Fruit fly (Drosophila melanogaster) whole organism, embryonic: ENCODE data around the gene CG31870.

Source experiments
- ATbp ChIP-seq: fragments of 200-800 bp; sonication (Bioruptor generic); optimal IDR thresholded peaks from 2 replicates; lab custom pipeline; 2017; ENCODE audit warnings: missing biosample characterization, mild to moderate bottlenecking, missing genetic modification characterization, missing genetic modification reagents
- Atf6 ChIP-seq: fragments of 200-800 bp; sonication (Bioruptor generic); IDR thresholded peaks from 2 replicates; pipeline ENCODE4 v1.3.6; 2022; ENCODE audit warnings: missing biosample characterization, missing genetic modification characterization
- CG11398 ChIP-seq: fragments of 200-800 bp; sonication (Bioruptor generic); optimal IDR thresholded peaks from 2 replicates; lab custom pipeline; 2016; ENCODE audit warnings: missing biosample characterization, missing genetic modification characterization
- CG11504 ChIP-seq: fragments of 200-800 bp; sonication (Bioruptor generic); optimal IDR thresholded peaks from 3 replicates; lab custom pipeline; 2019; ENCODE audit warnings: missing biosample characterization, mild to moderate bottlenecking, missing genetic modification characterization, moderate library complexity
- CG13624 ChIP-seq: fragments of 200-800 bp; sonication (Bioruptor generic); optimal IDR thresholded peaks from 2 replicates; lab custom pipeline; 2016; ENCODE audit warnings: missing biosample characterization, missing genetic modification characterization
- CG14050 ChIP-seq: fragments of 200-800 bp; sonication (Bioruptor generic); IDR thresholded peaks from 3 replicates; pipeline ENCODE4 v1.3.6; 2022; ENCODE audit warnings: missing biosample characterization, missing genetic modification characterization
- CG14667 ChIP-seq: fragments of 200-800 bp; sonication (Bioruptor generic); IDR thresholded peaks from 2 replicates; pipeline ENCODE4 v1.3.6; 2022; ENCODE audit warnings: missing biosample characterization, missing genetic modification characterization
- CG16813 ChIP-seq: fragments of 200-800 bp; sonication (Bioruptor generic); IDR thresholded peaks from 3 replicates; pipeline ENCODE4 v1.3.6; 2022; ENCODE audit warnings: missing biosample characterization, missing genetic modification characterization; ENCODE audit not compliant: partially characterized antibody
- CG2129 ChIP-seq: fragments of 200-800 bp; sonication (Bioruptor generic); IDR thresholded peaks from 2 replicates; pipeline ENCODE4 v1.3.6; 2022; ENCODE audit warnings: missing biosample characterization, missing genetic modification characterization; ENCODE audit not compliant: partially characterized antibody
- CG33557 ChIP-seq: fragments of 200-800 bp; sonication (Bioruptor generic); optimal IDR thresholded peaks from 2 replicates; lab custom pipeline; 2019; ENCODE audit warnings: missing biosample characterization, mild to moderate bottlenecking, missing genetic modification characterization, moderate library complexity
- CG43689 ChIP-seq: fragments of 200-800 bp; sonication (Bioruptor generic); IDR thresholded peaks from 2 replicates; pipeline ENCODE4 v1.3.6; 2022; ENCODE audit warnings: missing biosample characterization, missing genetic modification characterization
- CG4707 ChIP-seq: fragments of 200-800 bp; sonication (Bioruptor generic); optimal IDR thresholded peaks from 2 replicates; lab custom pipeline; 2018; ENCODE audit warnings: missing biosample characterization, mild to moderate bottlenecking, missing genetic modification characterization, moderate library complexity
- CG5245 ChIP-seq: fragments of 200-800 bp; sonication (Bioruptor generic); optimal IDR thresholded peaks from 3 replicates; lab custom pipeline; 2016; ENCODE audit warnings: missing biosample characterization, missing genetic modification characterization
- CG6813 ChIP-seq: fragments of 200-800 bp; sonication (Bioruptor generic); optimal IDR thresholded peaks from 2 replicates; lab custom pipeline; 2017; ENCODE audit warnings: missing biosample characterization, missing genetic modification characterization, mild to moderate bottlenecking, moderate library complexity, missing genetic modification reagents
- CG9215 ChIP-seq: fragments of 200-800 bp; sonication (Bioruptor generic); IDR thresholded peaks from 2 replicates; pipeline ENCODE4 v1.3.6; 2022; ENCODE audit warnings: missing biosample characterization, missing genetic modification characterization
- Dbx ChIP-seq: fragments of 200-800 bp; sonication (Bioruptor generic); IDR thresholded peaks from 3 replicates; pipeline ENCODE4 v1.3.6; 2022; ENCODE audit warnings: missing biosample characterization, missing genetic modification characterization
- Dll ChIP-seq: fragments of 200-800 bp; sonication (Bioruptor generic); IDR thresholded peaks from 4 replicates; pipeline ENCODE4 v1.3.6; 2022; ENCODE audit warnings: missing biosample characterization, missing genetic modification characterization; ENCODE audit not compliant: partially characterized antibody
- Dp ChIP-seq: fragments of 200-800 bp; sonication (Bioruptor generic); optimal IDR thresholded peaks from 2 replicates; lab custom pipeline; 2018; ENCODE audit warnings: missing biosample characterization, mild to moderate bottlenecking, missing genetic modification characterization, moderate library complexity
- Fer2 ChIP-seq: fragments of 200-800 bp; sonication (Bioruptor generic); optimal IDR thresholded peaks from 2 replicates; lab custom pipeline; 2018; ENCODE audit warnings: missing biosample characterization, mild to moderate bottlenecking, missing genetic modification characterization, moderate library complexity
- Jarid2 ChIP-seq: fragments of 200-800 bp; sonication (Bioruptor generic); optimal IDR thresholded peaks from 3 replicates; lab custom pipeline; 2017; ENCODE audit warnings: mild to moderate bottlenecking, missing biosample characterization, missing genetic modification reagents, missing genetic modification characterization
- Lim3 ChIP-seq: fragments of 200-800 bp; sonication (Bioruptor generic); IDR thresholded peaks from 2 replicates; pipeline ENCODE4 v1.3.6; 2022; ENCODE audit warnings: missing biosample characterization, missing genetic modification characterization
- Med ChIP-seq: fragments of 200-800 bp; sonication (Bioruptor generic); peaks from one replicate; lab custom pipeline; 2016; ENCODE audit warnings: missing biosample characterization, missing genetic modification characterization, mild to moderate bottlenecking, inconsistent platforms, moderate library complexity
- Mes4 ChIP-seq: fragments of 200-800 bp; sonication (Bioruptor generic); optimal IDR thresholded peaks from 2 replicates; lab custom pipeline; 2016; ENCODE audit warnings: missing biosample characterization, missing genetic modification characterization
- NK7.1 ChIP-seq: fragments of 200-800 bp; sonication (Bioruptor generic); optimal IDR thresholded peaks from 3 replicates; lab custom pipeline; 2016; ENCODE audit warnings: missing biosample characterization, missing genetic modification characterization
- Oaz ChIP-seq: fragments of 200-800 bp; sonication (Bioruptor generic); IDR thresholded peaks from 2 replicates; pipeline ENCODE4 v1.3.6; 2022; ENCODE audit warnings: missing biosample characterization, missing genetic modification characterization
- Pdp1 ChIP-seq, 2 experiments: fragments of 200-800 bp; sonication (Bioruptor generic); optimal IDR thresholded peaks; 3 replicates each; lab custom pipeline; 2016; ENCODE audit warnings: missing biosample characterization in 2 of 2, missing genetic modification characterization in 2 of 2, mild to moderate bottlenecking in 1 of 2, moderate library complexity in 1 of 2
- Scr ChIP-seq: fragments of 200-800 bp; sonication (Bioruptor generic); IDR thresholded peaks from 2 replicates; pipeline ENCODE4 v1.3.6; 2022; ENCODE audit warnings: missing biosample characterization, missing genetic modification characterization; ENCODE audit not compliant: partially characterized antibody
- Xrp1 ChIP-seq: fragments of 200-800 bp; sonication (Bioruptor generic); IDR thresholded peaks from 2 replicates; pipeline ENCODE4 v1.3.6; 2022; ENCODE audit warnings: missing biosample characterization, missing genetic modification characterization
- ac ChIP-seq: fragments of 200-800 bp; sonication (Bioruptor generic); optimal IDR thresholded peaks from 3 replicates; lab custom pipeline; 2017; ENCODE audit warnings: missing biosample characterization, mild to moderate bottlenecking, missing genetic modification characterization
- bab2 ChIP-seq: fragments of 200-800 bp; sonication (Bioruptor generic); optimal IDR thresholded peaks from 2 replicates; lab custom pipeline; 2016; ENCODE audit warnings: missing biosample characterization, missing genetic modification characterization
- btn ChIP-seq: fragments of 200-800 bp; sonication (Bioruptor generic); optimal IDR thresholded peaks from 2 replicates; lab custom pipeline; 2016; ENCODE audit warnings: missing biosample characterization, missing genetic modification characterization
- dimm ChIP-seq: fragments of 200-800 bp; sonication (Bioruptor generic); IDR thresholded peaks from 2 replicates; pipeline ENCODE4 v1.3.6; 2022; ENCODE audit warnings: missing biosample characterization, missing genetic modification characterization
- dysf ChIP-seq: fragments of 200-800 bp; sonication (Bioruptor generic); IDR thresholded peaks from 3 replicates; pipeline ENCODE4 v1.3.6; 2022; ENCODE audit warnings: missing biosample characterization, missing genetic modification characterization
- ftz-f1 ChIP-seq: fragments of 200-800 bp; sonication (Bioruptor generic); optimal IDR thresholded peaks from 2 replicates; lab custom pipeline; 2016; ENCODE audit warnings: missing biosample characterization, missing genetic modification characterization
- grau ChIP-seq: fragments of 200-800 bp; optimal IDR thresholded peaks from 3 replicates; lab custom pipeline; 2019; ENCODE audit warnings: missing biosample characterization, mild to moderate bottlenecking, missing genetic modification characterization, moderate library complexity
- gro ChIP-seq: fragments of 200-800 bp; sonication (Bioruptor generic); optimal IDR thresholded peaks from 2 replicates; lab custom pipeline; 2016; ENCODE audit warnings: missing biosample characterization, missing genetic modification characterization
- her ChIP-seq: fragments of 200-800 bp; sonication (Bioruptor generic); optimal IDR thresholded peaks from 2 replicates; lab custom pipeline; 2016; ENCODE audit warnings: missing biosample characterization, missing genetic modification characterization
- ken ChIP-seq: fragments of 200-800 bp; sonication (Bioruptor generic); IDR thresholded peaks from 3 replicates; pipeline ENCODE4 v1.3.6; 2022; ENCODE audit warnings: missing biosample characterization, missing genetic modification characterization
- klu ChIP-seq: fragments of 200-800 bp; sonication (Bioruptor generic); IDR thresholded peaks from 2 replicates; pipeline ENCODE4 v1.3.6; 2022; ENCODE audit warnings: missing biosample characterization, missing genetic modification characterization
- lilli ChIP-seq: fragments of 200-800 bp; sonication (Bioruptor generic); optimal IDR thresholded peaks from 3 replicates; lab custom pipeline; 2016; ENCODE audit warnings: missing biosample characterization, missing genetic modification characterization
- mld ChIP-seq: fragments of 200-800 bp; sonication (Bioruptor generic); IDR thresholded peaks from 3 replicates; pipeline ENCODE4 v1.3.6; 2022; ENCODE audit warnings: missing biosample characterization, missing genetic modification characterization; ENCODE audit not compliant: partially characterized antibody
- oc ChIP-seq: fragments of 200-800 bp; sonication (Bioruptor generic); optimal IDR thresholded peaks from 2 replicates; lab custom pipeline; 2018; ENCODE audit warnings: missing biosample characterization, mild to moderate bottlenecking, missing genetic modification characterization, moderate library complexity
- pnt ChIP-seq: fragments of 200-800 bp; sonication (Bioruptor generic); optimal IDR thresholded peaks from 3 replicates; lab custom pipeline; 2016; ENCODE audit warnings: missing biosample characterization, missing genetic modification characterization
- rib ChIP-seq: fragments of 200-800 bp; sonication (Bioruptor generic); IDR thresholded peaks from 2 replicates; pipeline ENCODE4 v1.3.6; 2022; ENCODE audit warnings: missing biosample characterization, missing genetic modification characterization
- run ChIP-seq: fragments of 200-800 bp; sonication (Bioruptor generic); optimal IDR thresholded peaks from 3 replicates; lab custom pipeline; 2018; ENCODE audit warnings: missing biosample characterization, mild to moderate bottlenecking, missing genetic modification characterization
- sima ChIP-seq: fragments of 200-800 bp; sonication (Bioruptor generic); optimal IDR thresholded peaks from 2 replicates; lab custom pipeline; 2016; ENCODE audit warnings: missing biosample characterization, missing genetic modification characterization
- sisA ChIP-seq: fragments of 200-800 bp; sonication (Bioruptor generic); IDR thresholded peaks from 2 replicates; pipeline ENCODE4 v1.3.6; 2022; ENCODE audit warnings: missing biosample characterization, missing genetic modification characterization
- sob ChIP-seq: fragments of 200-800 bp; sonication (Bioruptor generic); IDR thresholded peaks from 2 replicates; pipeline ENCODE4 v1.3.6; 2022; ENCODE audit warnings: missing biosample characterization, missing genetic modification characterization
- twi ChIP-seq: fragments of 200-800 bp; optimal IDR thresholded peaks from 2 replicates; lab custom pipeline; 2019; ENCODE audit warnings: missing biosample characterization, mild to moderate bottlenecking, missing genetic modification characterization, moderate library complexity
- usp ChIP-seq: fragments of >200 bp; optimal IDR thresholded peaks from 2 replicates; lab custom pipeline; 2017; ENCODE audit warnings: missing biosample characterization, missing genetic modification characterization
- wdn ChIP-seq: fragments of 200-800 bp; sonication (Bioruptor generic); IDR thresholded peaks from 2 replicates; pipeline ENCODE4 v1.3.6; 2022; ENCODE audit warnings: missing biosample characterization, missing genetic modification characterization

CG31870 gene

DNA sequence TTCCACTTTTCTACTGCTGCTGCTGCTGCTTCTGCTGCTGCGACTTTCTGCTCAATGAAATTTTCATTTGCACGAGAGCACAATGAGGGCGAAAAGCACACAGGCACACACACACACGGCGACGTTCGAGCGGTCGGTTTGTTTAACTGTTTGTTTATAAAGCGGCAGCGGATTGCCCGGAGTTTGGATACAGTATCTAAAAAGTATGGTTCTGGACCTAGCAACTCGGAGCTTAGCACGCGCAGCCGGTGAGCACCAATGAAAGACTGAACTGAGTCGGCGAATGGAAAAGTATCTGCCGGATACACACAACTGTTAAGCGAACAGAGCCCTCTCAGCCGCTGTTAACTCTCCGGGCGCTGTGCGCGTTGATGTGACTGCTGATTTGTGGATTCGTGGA is 34.0 kb upstream of the CG31870 start, which contains the start of gene CG17124 (continued):
- TF ChIP-seq run (tag; lab: Kevin White, UChicago) (peak; percentile 13), CG4707 (GFP tag; lab: Kevin White, UChicago) (peak; percentile 13), CG2129 (no peak), CG16813 (no peak), Pdp1 (GFP tag; optimal IDR thresholded peaks at IDR 0.05; lab: Kevin White, UChicago) (no peak), CG5245 (GFP tag; lab: Kevin White, UChicago) (no peak), pnt (GFP tag; lab: Kevin White, UChicago) (no peak), rib (peak; percentile 55; the same call in 1 of the 2 replicates), CG14667 (GFP tag; lab: Robert Waterston, UW) (no peak), CG14050 (GFP tag; lab: Robert Waterston, UW) (no peak), Xrp1 (GFP tag; lab: Robert Waterston, UW) (0 out of 2 replicates have a peak, but pooled peaks have one; percentile 13), Dp (GFP tag; lab: Kevin White, UChicago) (no peak), usp (no peak), ftz-f1 (GFP tag; lab: Kevin White, UChicago) (peak; percentile 67), NK7.1 (no peak), oc (tag; lab: Kevin White, UChicago) (peak; percentile 44), klu (GFP tag; lab: Robert Waterston, UW) (no peak), CG9215 (no peak), ATbp (peak; percentile 14), Oaz (GFP tag; lab: Robert Waterston, UW) (no peak), CG13624 (peak; percentile 4), twi (tag; lab: Kevin White, UChicago) (no peak), Dbx (peak; percentile 62; the same call in 1 of the 3 replicates), CG33557 (GFP tag; lab: Kevin White, UChicago) (peak; percentile 1), dimm (no peak), mld (GFP tag; lab: Robert Waterston, UW) (0 out of 3 replicates have a peak, but pooled peaks have one; percentile 10), lilli (peak; percentile 9), bab2 (GFP tag; lab: Kevin White, UChicago) (no peak), wdn (GFP tag; lab: Robert Waterston, UW) (0 out of 2 replicates have a peak, but pooled peaks have one; percentile 29), Lim3 (no peak), CG11398 (GFP tag; lab: Kevin White, UChicago) (peak; percentile 9), sima (no peak), grau (peak; percentile 23), Fer2 (no peak), Scr (GFP tag; lab: Robert Waterston, UW) (peak; percentile 33; the same call in 1 of the 2 replicates), CG6813 (peak; percentile 5), btn (GFP tag; lab: Kevin White, UChicago) (no peak), gro (GFP tag; lab: Kevin White, UChicago) (peak; percentile 70), Med (GFP tag; lab: Kevin White, UChicago) (peak; percentile 91), Mes4 (no peak), sob (GFP tag; lab: Robert Waterston, UW) (peak; percentile 57; the same call in 1 of the 2 replicates), dysf (0 out of 3 replicates have a peak, but pooled peaks have one; percentile 15), ac (no peak), her (GFP tag; lab: Kevin White, UChicago) (peak; percentile 64), Jarid2 (GFP tag; lab: Kevin White, UChicago) (peak; percentile 97), Atf6 (GFP tag; lab: Robert Waterston, UW) (peak; percentile 63), Dll (GFP tag; lab: Robert Waterston, UW) (no peak), CG43689 (GFP tag; lab: Robert Waterston, UW) (no peak), CG11504 (tag; lab: Kevin White, UChicago) (peak; percentile 25), sisA (GFP tag; lab: Robert Waterston, UW) (no peak), ken (no peak)
